Fruit fly (Drosophila melanogaster) whole organism, embryonic: ENCODE data around the gene CG4839.

ENCODE experiments used
- CG42726 ChIP-seq: fragments of 200-800 bp; sonication (Bioruptor generic); IDR thresholded peaks from 2 replicates; pipeline ENCODE4 v1.3.6; 2022; ENCODE audit warnings: missing biosample characterization, missing genetic modification characterization; ENCODE audit not compliant: partially characterized antibody
- CG7839 ChIP-seq: fragments of 200-800 bp; sonication (Bioruptor generic); optimal IDR thresholded peaks from 3 replicates; lab custom pipeline; 2018; ENCODE audit warnings: missing biosample characterization, mild to moderate bottlenecking, missing genetic modification characterization, moderate library complexity
- NK7.1 ChIP-seq: fragments of 200-800 bp; sonication (Bioruptor generic); optimal IDR thresholded peaks from 3 replicates; lab custom pipeline; 2016; ENCODE audit warnings: missing biosample characterization, missing genetic modification characterization
- Oli ChIP-seq: fragments of 200-800 bp; sonication (Bioruptor generic); optimal IDR thresholded peaks from 2 replicates; lab custom pipeline; 2018; ENCODE audit warnings: missing biosample characterization, mild to moderate bottlenecking, missing genetic modification characterization, moderate library complexity
- Sox102F ChIP-seq: fragments of 200-800 bp; sonication (Bioruptor generic); optimal IDR thresholded peaks from 2 replicates; lab custom pipeline; 2018; ENCODE audit warnings: missing biosample characterization, mild to moderate bottlenecking, missing genetic modification characterization, moderate library complexity
- disco-r ChIP-seq: fragments of 200-800 bp; sonication (Bioruptor generic); optimal IDR thresholded peaks from 2 replicates; lab custom pipeline; 2016; ENCODE audit warnings: missing biosample characterization, missing genetic modification characterization
- dpn ChIP-seq, 2 experiments: fragments of 200-800 bp; sonication (Bioruptor generic); optimal IDR thresholded peaks; 3 replicates each; lab custom pipeline; 2016; ENCODE audit warnings: missing biosample characterization in 2 of 2, missing genetic modification characterization in 2 of 2
- otp ChIP-seq: fragments of 200-800 bp; sonication (Bioruptor generic); IDR thresholded peaks from 3 replicates; pipeline ENCODE4, ENCODE4 v1.3.6; 2022; ENCODE audit warnings: missing biosample characterization, missing genetic modification characterization
- pb ChIP-seq: fragments of 200-800 bp; sonication (Bioruptor generic); optimal IDR thresholded peaks from 3 replicates; lab custom pipeline; 2016; ENCODE audit warnings: missing biosample characterization, missing genetic modification characterization
- sc ChIP-seq, 3 experiments: fragments of >200 bp in 2 of 3; fragments of 200-800 bp in 1 of 3; sonication (Bioruptor generic) in 1 of 3; optimal IDR thresholded peaks; 2 replicates in 2 of 3; 3 replicates in 1 of 3; lab custom pipeline; 2017; ENCODE audit warnings: mild to moderate bottlenecking in 1 of 3, missing biosample characterization in 1 of 3, missing genetic modification characterization in 1 of 3, missing genetic modification reagents in 1 of 3
- schlank ChIP-seq: fragments of 200-800 bp; sonication (Bioruptor generic); optimal IDR thresholded peaks from 2 replicates; lab custom pipeline; 2018; ENCODE audit warnings: missing biosample characterization, mild to moderate bottlenecking, missing genetic modification characterization
- usp ChIP-seq: fragments of >200 bp; optimal IDR thresholded peaks from 2 replicates; lab custom pipeline; 2017; ENCODE audit warnings: missing biosample characterization, missing genetic modification characterization
- wek ChIP-seq: fragments of 200-800 bp; sonication (Bioruptor generic); optimal IDR thresholded peaks from 3 replicates; lab custom pipeline; 2018; ENCODE audit warnings: missing biosample characterization, mild to moderate bottlenecking, missing genetic modification characterization, moderate library complexity

DNA sequence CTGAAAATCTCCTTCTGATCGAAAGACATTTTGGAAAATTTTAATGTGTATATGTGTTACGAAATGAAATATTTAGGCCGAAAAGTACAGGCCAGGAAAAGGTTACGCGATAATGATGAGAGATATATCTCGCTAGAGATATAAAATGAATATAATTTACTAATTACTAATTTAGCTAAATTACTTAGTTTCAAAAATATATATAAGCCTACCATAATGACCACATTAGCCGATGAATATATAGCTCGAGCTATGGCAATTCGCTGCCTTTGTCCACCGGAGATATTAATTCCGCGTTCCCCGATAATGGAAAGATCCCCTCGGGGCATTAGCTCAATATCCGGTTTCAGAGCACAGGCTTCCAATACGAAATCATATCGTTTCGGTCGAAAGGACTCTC lies 46.8 kb downstream of the CG4839 start, which contains the start of gene Fum4:
- TF ChIP-seq CG7839 (tag; lab: Kevin White, UChicago): no peak
- no peak for TF ChIP-seq otp (GFP tag; lab: Robert Waterston, UW)
- no peak for TF ChIP-seq wek (GFP tag; lab: Kevin White, UChicago)
- TF ChIP-seq NK7.1 (GFP tag; lab: Kevin White, UChicago): no peak
- no peak for TF ChIP-seq Sox102F (GFP tag; lab: Kevin White, UChicago)
- TF ChIP-seq sc (optimal IDR thresholded peaks at IDR 0.05; lab: Kevin White, UChicago): no peak
- no peak for TF ChIP-seq sc (GFP tag; optimal IDR thresholded peaks at IDR 0.05; lab: Kevin White, UChicago)
- no peak for TF ChIP-seq usp (GFP tag; lab: Kevin White, UChicago)
- TF ChIP-seq Oli (tag; lab: Kevin White, UChicago): no peak
- no peak for TF ChIP-seq schlank (tag; lab: Kevin White, UChicago)
- TF ChIP-seq disco-r (GFP tag; lab: Kevin White, UChicago): no peak
- TF ChIP-seq pb (GFP tag; lab: Kevin White, UChicago): no peak
- TF ChIP-seq CG42726 (GFP tag; lab: Robert Waterston, UW): no peak
- TF ChIP-seq dpn (GFP tag; optimal IDR thresholded peaks at IDR 0.05; lab: Kevin White, UChicago): no peak
